Fruit fly (Drosophila melanogaster): ENCODE measurements around the gene Ddr.
A peak's percentile ranks its signal among the peaks of the same experiment; 100 is the strongest.

Gene Ddr

DNA sequence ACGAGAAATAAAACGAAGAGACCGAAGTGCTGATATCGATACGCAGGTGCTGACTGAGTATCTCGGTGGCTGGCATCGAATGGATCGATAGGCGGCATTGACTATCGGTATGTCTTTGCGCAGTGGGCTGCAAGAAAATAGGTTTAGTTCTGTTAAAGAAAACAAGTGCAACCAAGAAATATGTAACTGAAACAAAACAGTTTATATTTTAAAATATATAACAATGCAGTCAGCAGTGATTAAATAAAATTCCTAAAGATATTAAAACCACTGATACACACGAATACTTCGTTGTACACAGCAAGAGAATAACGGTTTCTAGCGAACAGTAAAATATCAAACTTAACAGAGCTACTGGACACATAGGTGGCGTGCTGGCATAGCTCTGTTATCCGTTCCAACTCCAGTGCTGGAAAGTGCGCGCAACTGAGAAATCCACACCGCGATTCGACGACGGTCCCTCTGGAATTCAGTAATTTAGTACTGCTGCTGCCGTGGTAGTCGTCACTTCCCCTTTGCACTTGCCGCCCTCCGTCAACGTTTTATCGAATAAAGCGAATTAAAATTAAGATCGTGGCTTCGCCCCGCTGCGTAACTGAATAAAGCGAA is 85.5 kb downstream of the Ddr start, which contains the start of the genes Pez and Cpr (continued):
- TF ChIP-seq gt (GFP tag; IDR thresholded peaks at IDR 0.05), result 0 out of 2 replicates have a peak, but pooled peaks have one; percentile 25
- peak; percentile 13 for TF ChIP-seq CG4282 (GFP tag; optimal IDR thresholded peaks at IDR 0.05)
- TF ChIP-seq CG18764 (GFP tag; optimal IDR thresholded peaks at IDR 0.05), result peak; percentile 25
- TF ChIP-seq CG3838 (GFP tag; optimal IDR thresholded peaks at IDR 0.05), result no peak
- no peak for TF ChIP-seq chn (GFP tag; optimal IDR thresholded peaks at IDR 0.05)
- TF ChIP-seq E2f2 (GFP tag; IDR thresholded peaks at IDR 0.05), result peak; percentile 58
- TF ChIP-seq gcm2 (GFP tag; optimal IDR thresholded peaks at IDR 0.05), result no peak
- no peak for TF ChIP-seq CG8944 (GFP tag; optimal IDR thresholded peaks at IDR 0.05)
- peak; percentile 69 for TF ChIP-seq MESR4 (GFP tag; optimal IDR thresholded peaks at IDR 0.05)
- no peak for TF ChIP-seq CG11398 (GFP tag; optimal IDR thresholded peaks at IDR 0.05)
- TF ChIP-seq CG11093 (GFP tag; IDR thresholded peaks at IDR 0.05), result no peak
- no peak for TF ChIP-seq dati (GFP tag; IDR thresholded peaks at IDR 0.05)
- TF ChIP-seq chinmo (GFP tag; IDR thresholded peaks at IDR 0.05; ENCODE audit: partially characterized antibody), result peak; percentile 47; the same call in 2 of the 4 replicates
- TF ChIP-seq vfl (GFP tag; optimal IDR thresholded peaks at IDR 0.05), result no peak
- TF ChIP-seq pzg (GFP tag; optimal IDR thresholded peaks at IDR 0.05), result peak; percentile 92
- no peak for TF ChIP-seq CG15696 (tag; optimal IDR thresholded peaks at IDR 0.05)
- TF ChIP-seq ap (GFP tag; IDR thresholded peaks at IDR 0.05), result no peak
- no peak; the same call in 2 of the 3 replicates for TF ChIP-seq Mrtf (GFP tag; IDR thresholded peaks at IDR 0.05)
- peak; percentile 20 for TF ChIP-seq bab2 (GFP tag; optimal IDR thresholded peaks at IDR 0.05)
- peak; percentile 73 for TF ChIP-seq sens (GFP tag)
- TF ChIP-seq CG15011 (GFP tag; optimal IDR thresholded peaks at IDR 0.05), result no peak
- TF ChIP-seq phol (tag; optimal IDR thresholded peaks at IDR 0.05), result peak; percentile 17
- TF ChIP-seq hb (GFP tag; IDR thresholded peaks at IDR 0.05; ENCODE audit: partially characterized antibody), result peak; percentile 73; the same call in 2 of the 3 replicates
- no peak for TF ChIP-seq CG12236 (GFP tag; optimal IDR thresholded peaks at IDR 0.05)
- TF ChIP-seq CG34376 (GFP tag; optimal IDR thresholded peaks at IDR 0.05), result peak; percentile 47
- TF ChIP-seq Atf3 (GFP tag; optimal IDR thresholded peaks at IDR 0.05), result peak; percentile 27
- no peak for TF ChIP-seq slp2 (GFP tag; optimal IDR thresholded peaks at IDR 0.05)
- no peak for TF ChIP-seq CG3065 (GFP tag; optimal IDR thresholded peaks at IDR 0.05)
- TF ChIP-seq Sry-δ (GFP tag; optimal IDR thresholded peaks at IDR 0.05), result peak; percentile 55
- TF ChIP-seq MBD-R2 (GFP tag; IDR thresholded peaks at IDR 0.05), result peak; percentile 35; the same call in 1 of the 2 replicates
- TF ChIP-seq CG10959 (GFP tag; IDR thresholded peaks at IDR 0.05), result no peak; the same call in 1 of the 2 replicates
- TF ChIP-seq B-H1 (GFP tag; IDR thresholded peaks at IDR 0.05), result peak; percentile 15; the same call in 2 of the 3 replicates
- peak; percentile 5 for TF ChIP-seq bigmax (GFP tag; optimal IDR thresholded peaks at IDR 0.05)
- TF ChIP-seq hbn (GFP tag; IDR thresholded peaks at IDR 0.05; ENCODE audit: partially characterized antibody), result peak; percentile 76
- TF ChIP-seq sqz (GFP tag; optimal IDR thresholded peaks at IDR 0.05), result no peak
- peak; percentile 80 for TF ChIP-seq CG9797 (GFP tag; optimal IDR thresholded peaks at IDR 0.05)
- peak; percentile 5 for TF ChIP-seq Sin3A (optimal IDR thresholded peaks at IDR 0.05)
- no peak for TF ChIP-seq oc (tag; optimal IDR thresholded peaks at IDR 0.05)
- TF ChIP-seq CG18011 (GFP tag; optimal IDR thresholded peaks at IDR 0.05), result no peak
- peak; percentile 4 for TF ChIP-seq kay (GFP tag; optimal IDR thresholded peaks at IDR 0.05)
- TF ChIP-seq Rfx (GFP tag; IDR thresholded peaks at IDR 0.05), result peak; percentile 76
- TF ChIP-seq Stat92E (GFP tag; optimal IDR thresholded peaks at IDR 0.05), result no peak
- peak; percentile 96 for TF ChIP-seq CTCF (GFP tag; optimal IDR thresholded peaks at IDR 0.05)
- TF ChIP-seq ara (GFP tag; IDR thresholded peaks at IDR 0.05), result peak; percentile 27; the same call in 1 of the 2 replicates
- TF ChIP-seq CG12744 (GFP tag; optimal IDR thresholded peaks at IDR 0.05), result no peak
- peak; percentile 11; the same call in 1 of the 4 replicates for TF ChIP-seq Gug (GFP tag; IDR thresholded peaks at IDR 0.05)
- peak; percentile 76 for TF ChIP-seq crol (GFP tag; IDR thresholded peaks at IDR 0.05)
- 0 out of 2 replicates have a peak, but pooled peaks have one; percentile 49 for TF ChIP-seq CG11247 (GFP tag; IDR thresholded peaks at IDR 0.05)
- TF ChIP-seq Dip2 (GFP tag; IDR thresholded peaks at IDR 0.05), result peak; percentile 92
- peak; percentile 81 for TF ChIP-seq ci (GFP tag; IDR thresholded peaks at IDR 0.05)
- TF ChIP-seq lmd (GFP tag; IDR thresholded peaks at IDR 0.05), result peak; percentile 6; the same call in 1 of the 2 replicates
- peak; percentile 14 for TF ChIP-seq HHEX (GFP tag; optimal IDR thresholded peaks at IDR 0.05)

All from whole organism, embryonic.